Fruit fly (Drosophila melanogaster): ENCODE measurements around the gene Xport-A.
A peak's percentile ranks its signal among the peaks of the same experiment; 100 is the strongest.

Xport-A gene

DNA sequence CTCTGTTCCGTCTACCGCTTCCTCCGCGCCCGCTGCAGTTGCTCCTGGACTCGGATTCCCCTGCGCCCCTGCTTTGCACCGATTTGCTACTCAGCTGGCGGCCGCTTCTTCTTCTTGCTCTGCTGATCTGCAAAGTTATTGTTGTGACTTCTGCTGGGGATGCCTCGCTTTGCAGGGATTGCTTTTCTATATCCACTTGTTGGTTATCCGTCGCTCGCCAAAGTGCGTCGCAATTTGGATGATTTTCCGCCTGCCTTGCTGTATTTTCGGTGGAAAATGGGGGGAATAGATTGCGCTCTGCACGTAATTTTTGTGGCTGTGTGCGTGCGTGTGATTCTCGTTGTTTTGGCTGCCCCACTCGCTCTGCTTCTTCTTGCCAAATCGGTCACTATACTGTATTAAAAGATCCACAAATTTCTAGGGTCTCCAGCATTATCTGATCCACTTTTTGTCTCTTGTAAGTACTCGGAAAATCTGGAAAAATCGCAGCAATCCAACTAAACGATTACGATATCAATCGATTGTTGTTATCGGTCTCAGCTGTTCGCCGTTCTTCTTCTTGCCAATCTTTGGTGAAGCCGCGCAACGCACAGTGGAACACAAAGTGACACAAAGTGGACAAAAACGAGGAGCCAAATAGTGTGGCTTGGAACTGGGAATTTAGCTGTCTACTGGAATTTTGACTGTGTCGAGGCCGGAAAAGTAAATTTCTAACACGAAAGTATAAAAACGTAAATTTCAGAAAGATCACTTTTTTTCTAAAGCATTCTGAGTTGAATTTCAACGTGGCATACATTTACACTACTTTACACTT lies 12.1 kb downstream of the Xport-A start, which contains the start of gene ClpX (continued):
- 0 out of 4 replicates have a peak, but pooled peaks have one; percentile 41 for TF ChIP-seq chinmo (GFP tag; IDR thresholded peaks at IDR 0.05; ENCODE audit: partially characterized antibody)
- peak; percentile 78 for TF ChIP-seq unc-4 (GFP tag; IDR thresholded peaks at IDR 0.05; ENCODE audit: partially characterized antibody)
- no peak for TF ChIP-seq nerfin-2 (GFP tag; IDR thresholded peaks at IDR 0.05; ENCODE audit: partially characterized antibody)
- no peak for TF ChIP-seq H15 (GFP tag; IDR thresholded peaks at IDR 0.05)
- TF ChIP-seq Bgb (GFP tag; IDR thresholded peaks at IDR 0.05; ENCODE audit: partially characterized antibody): peak; percentile 76
- no peak for TF ChIP-seq unpg (GFP tag; optimal IDR thresholded peaks at IDR 0.05)
- TF ChIP-seq CG10431 (GFP tag; optimal IDR thresholded peaks at IDR 0.05): no peak
- no peak for TF ChIP-seq CG32532 (GFP tag; IDR thresholded peaks at IDR 0.05)
- TF ChIP-seq gsb (GFP tag; IDR thresholded peaks at IDR 0.05): no peak
- peak; percentile 18 for TF ChIP-seq CG17912 (GFP tag; optimal IDR thresholded peaks at IDR 0.05)
- no peak for TF ChIP-seq Mad (GFP tag; optimal IDR thresholded peaks at IDR 0.05)
- TF ChIP-seq ewg (GFP tag; optimal IDR thresholded peaks at IDR 0.05): no peak
- peak; percentile 37 for TF ChIP-seq CG34376 (GFP tag; optimal IDR thresholded peaks at IDR 0.05)
- TF ChIP-seq Xbp1 (GFP tag; optimal IDR thresholded peaks at IDR 0.05): no peak
- no peak for TF ChIP-seq cas (GFP tag; IDR thresholded peaks at IDR 0.05)
- no peak for TF ChIP-seq TFAM (GFP tag; optimal IDR thresholded peaks at IDR 0.05)
- TF ChIP-seq CG1602 (GFP tag; optimal IDR thresholded peaks at IDR 0.05): no peak
- TF ChIP-seq ash1 (GFP tag; optimal IDR thresholded peaks at IDR 0.05): no peak
- no peak for TF ChIP-seq Mrtf (GFP tag; IDR thresholded peaks at IDR 0.05)
- peak; percentile 10 for TF ChIP-seq CG13894 (tag; optimal IDR thresholded peaks at IDR 0.05)
- no peak for TF ChIP-seq CG6683 (GFP tag; optimal IDR thresholded peaks at IDR 0.05)
- TF ChIP-seq CG30020 (tag; optimal IDR thresholded peaks at IDR 0.05): no peak
- no peak for TF ChIP-seq CG17568 (GFP tag; optimal IDR thresholded peaks at IDR 0.05)
- peak; percentile 27 for TF ChIP-seq Fer1 (GFP tag; optimal IDR thresholded peaks at IDR 0.05)
- TF ChIP-seq CG8388 (GFP tag; optimal IDR thresholded peaks at IDR 0.05): no peak
- no peak for TF ChIP-seq CG6654 (GFP tag; optimal IDR thresholded peaks at IDR 0.05)
- TF ChIP-seq CG10543 (GFP tag; optimal IDR thresholded peaks at IDR 0.05): peak; percentile 28
- TF ChIP-seq CG3995 (GFP tag; optimal IDR thresholded peaks at IDR 0.05): no peak
- no peak for TF ChIP-seq Bteb2 (GFP tag; optimal IDR thresholded peaks at IDR 0.05)
- TF ChIP-seq CG8478 (optimal IDR thresholded peaks at IDR 0.05): no peak
- peak; percentile 69 for TF ChIP-seq Scr (GFP tag; IDR thresholded peaks at IDR 0.05; ENCODE audit: partially characterized antibody)
- TF ChIP-seq lmd (GFP tag; IDR thresholded peaks at IDR 0.05): no peak
- TF ChIP-seq CG6272 (GFP tag; IDR thresholded peaks at IDR 0.05): no peak
- TF ChIP-seq rib (GFP tag; IDR thresholded peaks at IDR 0.05): no peak
- no peak for TF ChIP-seq CG17328 (GFP tag; IDR thresholded peaks at IDR 0.05)
- TF ChIP-seq CG6254 (GFP tag; optimal IDR thresholded peaks at IDR 0.05): no peak
- no peak for TF ChIP-seq bigmax (GFP tag; optimal IDR thresholded peaks at IDR 0.05)
- TF ChIP-seq Ravus (GFP tag; IDR thresholded peaks at IDR 0.05): no peak
- TF ChIP-seq vnd (GFP tag; IDR thresholded peaks at IDR 0.05; ENCODE audit: partially characterized antibody): peak; percentile 66
- TF ChIP-seq CG6854 (GFP tag; optimal IDR thresholded peaks at IDR 0.05): no peak
- TF ChIP-seq crc (GFP tag; optimal IDR thresholded peaks at IDR 0.05): no peak
- peak; percentile 23 for TF ChIP-seq CG9797 (GFP tag; optimal IDR thresholded peaks at IDR 0.05)
- no peak for TF ChIP-seq esg (GFP tag; conservative IDR thresholded peaks at IDR 0.05)
- no peak for TF ChIP-seq CG2678 (tag; optimal IDR thresholded peaks at IDR 0.05)
- TF ChIP-seq sqz (GFP tag; optimal IDR thresholded peaks at IDR 0.05): no peak
- no peak for TF ChIP-seq Spps (tag; optimal IDR thresholded peaks at IDR 0.05)
- peak; percentile 48 for TF ChIP-seq CG1603 (tag; optimal IDR thresholded peaks at IDR 0.05)
- no peak for TF ChIP-seq Camta (GFP tag; optimal IDR thresholded peaks at IDR 0.05)
- TF ChIP-seq CG32772 (GFP tag; IDR thresholded peaks at IDR 0.05): no peak

All from whole organism, embryonic.